Worm (Caenorhabditis elegans) whole organism, L4/young adult: ENCODE measurements around the gene dnj-15.

Experiments
- W03F9.2 ChIP-seq: fragments of 150-350 bp; optimal IDR thresholded peaks from 2 replicates; lab custom pipeline; 2014; ENCODE audit warnings: missing biosample characterization, missing genetic modification characterization
- dao-5 ChIP-seq: sonication (generic microtip); optimal IDR thresholded peaks from 2 replicates; lab custom pipeline; 2016; ENCODE audit warnings: missing genotype, missing genetic modification characterization, moderate library complexity, missing compliant biosample characterization
- him-1 ChIP-seq: sonication (generic microtip); optimal IDR thresholded peaks from 2 replicates; lab custom pipeline; 2016; ENCODE audit warnings: missing genotype, missing genetic modification reagents, missing genetic modification characterization, missing compliant biosample characterization

DNA sequence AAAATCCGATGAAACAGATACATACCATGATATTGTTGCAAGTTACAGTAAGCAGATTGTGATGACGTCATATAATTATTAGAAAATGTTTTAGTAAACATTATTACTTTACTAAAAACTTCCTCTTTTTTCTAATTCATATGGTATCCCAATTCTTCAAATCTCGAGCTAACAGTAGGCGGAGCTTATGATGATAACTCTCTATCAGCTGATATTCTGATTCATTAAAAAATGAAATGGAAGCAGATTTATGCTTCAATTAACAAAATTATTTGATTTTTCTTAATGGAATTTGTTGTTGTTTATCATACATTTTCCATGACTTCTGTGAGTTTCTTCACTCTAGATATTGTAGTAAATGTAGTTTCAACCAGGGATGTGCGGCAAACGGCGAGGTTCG lies 28.1 kb downstream of the dnj-15 start, which contains the start of gene pax-2:
- TF ChIP-seq him-1 (tag; lab: Kevin White, UChicago) (no peak), W03F9.2 (tag; lab: Kevin White, UChicago) (no peak), dao-5 (tag; lab: Kevin White, UChicago) (no peak)
